Fruit fly (Drosophila melanogaster) whole organism, embryonic: Measurements from ENCODE around the gene CG31467.

Experiments
- ATbp ChIP-seq: fragments of 200-800 bp; sonication (Bioruptor generic); optimal IDR thresholded peaks from 2 replicates; lab custom pipeline; 2017; ENCODE audit warnings: missing biosample characterization, mild to moderate bottlenecking, missing genetic modification characterization, missing genetic modification reagents
- Atf-2 ChIP-seq: fragments of 200-800 bp; sonication (Bioruptor generic); optimal IDR thresholded peaks from 2 replicates; lab custom pipeline; 2016; ENCODE audit warnings: missing biosample characterization, missing genetic modification characterization
- CG10147 ChIP-seq: fragments of 200-800 bp; sonication (Bioruptor generic); optimal IDR thresholded peaks from 2 replicates; lab custom pipeline; 2019; ENCODE audit warnings: missing biosample characterization, mild to moderate bottlenecking, missing genetic modification characterization, moderate library complexity
- CG10979 ChIP-seq: fragments of 200-800 bp; sonication (Bioruptor generic); optimal IDR thresholded peaks from 2 replicates; lab custom pipeline; 2018; ENCODE audit warnings: missing biosample characterization, mild to moderate bottlenecking, missing genetic modification characterization, moderate library complexity
- CG12236 ChIP-seq: fragments of 200-800 bp; sonication (Bioruptor generic); optimal IDR thresholded peaks from 2 replicates; lab custom pipeline; 2016; ENCODE audit warnings: missing biosample characterization, missing genetic modification characterization
- CG14050 ChIP-seq: fragments of 200-800 bp; sonication (Bioruptor generic); IDR thresholded peaks from 3 replicates; pipeline ENCODE4 v1.3.6; 2022; ENCODE audit warnings: missing biosample characterization, missing genetic modification characterization
- CG1602 ChIP-seq: fragments of 200-800 bp; sonication (Bioruptor generic); optimal IDR thresholded peaks from 3 replicates; lab custom pipeline; 2016; ENCODE audit warnings: missing biosample characterization, missing genetic modification characterization
- CG17612 ChIP-seq: fragments of 200-800 bp; sonication (Bioruptor generic); IDR thresholded peaks from 2 replicates; pipeline ENCODE4 v1.3.6; 2022; ENCODE audit warnings: missing biosample characterization, missing genetic modification characterization
- CG2129 ChIP-seq: fragments of 200-800 bp; sonication (Bioruptor generic); IDR thresholded peaks from 2 replicates; pipeline ENCODE4 v1.3.6; 2022; ENCODE audit warnings: missing biosample characterization, missing genetic modification characterization; ENCODE audit not compliant: partially characterized antibody
- CG30020 ChIP-seq: fragments of 200-800 bp; optimal IDR thresholded peaks from 2 replicates; lab custom pipeline; 2019; ENCODE audit warnings: missing biosample characterization, mild to moderate bottlenecking, missing genetic modification characterization, moderate library complexity
- CG30431 ChIP-seq: fragments of 200-800 bp; sonication (Bioruptor generic); optimal IDR thresholded peaks from 2 replicates; lab custom pipeline; 2017; ENCODE audit warnings: missing biosample characterization, missing genetic modification characterization
- CG3065 ChIP-seq: fragments of 200-800 bp; sonication (Bioruptor generic); optimal IDR thresholded peaks from 2 replicates; lab custom pipeline; 2016; ENCODE audit warnings: missing biosample characterization, missing genetic modification characterization
- CG6791 ChIP-seq: fragments of 200-800 bp; sonication (Bioruptor generic); IDR thresholded peaks from 3 replicates; pipeline ENCODE4 v1.3.6; 2022; ENCODE audit warnings: missing biosample characterization, missing genetic modification characterization; ENCODE audit not compliant: partially characterized antibody
- CG7928 ChIP-seq: fragments of 200-800 bp; sonication (Bioruptor generic); optimal IDR thresholded peaks from 2 replicates; lab custom pipeline; 2017; ENCODE audit warnings: missing biosample characterization, mild to moderate bottlenecking, missing genetic modification characterization
- CG8765 ChIP-seq: fragments of 200-800 bp; sonication (Bioruptor generic); IDR thresholded peaks from 2 replicates; pipeline ENCODE4 v1.3.6; 2022; ENCODE audit warnings: missing biosample characterization, missing genetic modification characterization
- CG8944 ChIP-seq: fragments of 200-800 bp; sonication (Bioruptor generic); optimal IDR thresholded peaks from 3 replicates; lab custom pipeline; 2016; ENCODE audit warnings: missing biosample characterization, missing genetic modification characterization
- CTCF ChIP-seq: fragments of 200-800 bp; sonication (Bioruptor generic); optimal IDR thresholded peaks from 2 replicates; lab custom pipeline; 2017; ENCODE audit warnings: missing biosample characterization, mild to moderate bottlenecking, missing genetic modification characterization, moderate library complexity
- D ChIP-seq, 2 experiments: fragments of 200-800 bp in 1 of 2; fragments of >200 bp in 1 of 2; sonication (Bioruptor generic) in 1 of 2; optimal IDR thresholded peaks; 2 replicates in 1 of 2; 3 replicates in 1 of 2; lab custom pipeline; 2017; ENCODE audit warnings: mild to moderate bottlenecking in 1 of 2, missing biosample characterization in 1 of 2, missing genetic modification characterization in 1 of 2, missing genetic modification reagents in 1 of 2
- Dfd ChIP-seq, 2 experiments: fragments of >200 bp; optimal IDR thresholded peaks; 2 replicates each; lab custom pipeline; 2017; ENCODE audit warnings: missing biosample characterization in 2 of 2, missing genetic modification characterization in 2 of 2
- HLH3B ChIP-seq: fragments of 200-800 bp; sonication (Bioruptor generic); IDR thresholded peaks from 2 replicates; pipeline ENCODE4 v1.3.6; 2022; ENCODE audit warnings: missing biosample characterization, missing genetic modification characterization
- HLHmδ ChIP-seq: fragments of 200-800 bp; sonication (Bioruptor generic); optimal IDR thresholded peaks from 2 replicates; lab custom pipeline; 2018; ENCODE audit warnings: missing biosample characterization, mild to moderate bottlenecking, missing genetic modification characterization, moderate library complexity
- MTF-1 ChIP-seq: fragments of 200-800 bp; sonication (Bioruptor generic); optimal IDR thresholded peaks from 2 replicates; lab custom pipeline; 2018; ENCODE audit warnings: missing biosample characterization, mild to moderate bottlenecking, missing genetic modification characterization, borderline replicate concordance
- Med ChIP-seq: fragments of 200-800 bp; sonication (Bioruptor generic); peaks from one replicate; lab custom pipeline; 2016; ENCODE audit warnings: missing biosample characterization, missing genetic modification characterization, mild to moderate bottlenecking, inconsistent platforms, moderate library complexity
- NFAT ChIP-seq: fragments of 200-800 bp; sonication (Bioruptor generic); IDR thresholded peaks from 2 replicates; pipeline ENCODE4 v1.3.6; 2022; ENCODE audit warnings: missing biosample characterization, missing genetic modification characterization
- Oli ChIP-seq: fragments of 200-800 bp; sonication (Bioruptor generic); optimal IDR thresholded peaks from 2 replicates; lab custom pipeline; 2018; ENCODE audit warnings: missing biosample characterization, mild to moderate bottlenecking, missing genetic modification characterization, moderate library complexity
- Spps ChIP-seq: fragments of 200-800 bp; sonication (Bioruptor generic); optimal IDR thresholded peaks from 2 replicates; lab custom pipeline; 2018; ENCODE audit warnings: missing biosample characterization, mild to moderate bottlenecking, missing genetic modification characterization
- al ChIP-seq: fragments of 200-800 bp; sonication (Bioruptor generic); IDR thresholded peaks from 2 replicates; pipeline ENCODE4 v1.3.6; 2022; ENCODE audit warnings: missing biosample characterization, missing genetic modification characterization
- amos ChIP-seq: fragments of 200-800 bp; sonication (Bioruptor generic); IDR thresholded peaks from 2 replicates; pipeline ENCODE4 v1.3.6; 2022; ENCODE audit warnings: missing biosample characterization, missing genetic modification characterization; ENCODE audit not compliant: partially characterized antibody
- ash1 ChIP-seq: fragments of 200-800 bp; sonication (Bioruptor generic); optimal IDR thresholded peaks from 2 replicates; lab custom pipeline; 2018; ENCODE audit warnings: missing biosample characterization, mild to moderate bottlenecking, missing genetic modification characterization
- bab2 ChIP-seq: fragments of 200-800 bp; sonication (Bioruptor generic); optimal IDR thresholded peaks from 2 replicates; lab custom pipeline; 2016; ENCODE audit warnings: missing biosample characterization, missing genetic modification characterization
- bbx ChIP-seq: fragments of 200-800 bp; sonication (Bioruptor generic); IDR thresholded peaks from 2 replicates; pipeline ENCODE4 v1.3.6; 2022; ENCODE audit warnings: missing biosample characterization, missing genetic modification characterization; ENCODE audit not compliant: partially characterized antibody
- cg ChIP-seq: fragments of 200-800 bp; sonication (Bioruptor generic); optimal IDR thresholded peaks from 3 replicates; lab custom pipeline; 2019; ENCODE audit warnings: missing biosample characterization, mild to moderate bottlenecking, missing genetic modification characterization, moderate library complexity
- corto ChIP-seq: fragments of 200-800 bp; sonication (Bioruptor generic); optimal IDR thresholded peaks from 2 replicates; lab custom pipeline; 2016; ENCODE audit warnings: missing biosample characterization, mild to moderate bottlenecking, missing genetic modification characterization, moderate library complexity
- dm ChIP-seq: fragments of 200-800 bp; sonication (Bioruptor generic); optimal IDR thresholded peaks from 3 replicates; lab custom pipeline; 2016; ENCODE audit warnings: missing biosample characterization, missing genetic modification characterization
- eve ChIP-seq, 2 experiments: fragments of >200 bp; optimal IDR thresholded peaks; 2 replicates each; lab custom pipeline; 2017; ENCODE audit warnings: missing biosample characterization in 2 of 2, missing genetic modification characterization in 2 of 2
- exex ChIP-seq: fragments of 200-800 bp; sonication (Bioruptor generic); optimal IDR thresholded peaks from 4 replicates; lab custom pipeline; 2018; ENCODE audit warnings: missing biosample characterization, mild to moderate bottlenecking, missing genetic modification characterization, moderate library complexity
- fd96Cb ChIP-seq: fragments of 200-800 bp; sonication (Bioruptor generic); optimal IDR thresholded peaks from 2 replicates; lab custom pipeline; 2018; ENCODE audit warnings: missing biosample characterization, mild to moderate bottlenecking, missing genetic modification characterization, moderate library complexity
- ftz-f1 ChIP-seq: fragments of 200-800 bp; sonication (Bioruptor generic); optimal IDR thresholded peaks from 2 replicates; lab custom pipeline; 2016; ENCODE audit warnings: missing biosample characterization, missing genetic modification characterization
- fu2 ChIP-seq: fragments of 200-800 bp; sonication (Bioruptor generic); optimal IDR thresholded peaks from 2 replicates; lab custom pipeline; 2016; ENCODE audit warnings: missing biosample characterization, missing genetic modification characterization
- gsb-n ChIP-seq: fragments of 200-800 bp; sonication (Bioruptor generic); optimal IDR thresholded peaks from 3 replicates; lab custom pipeline; 2018; ENCODE audit warnings: missing biosample characterization, mild to moderate bottlenecking, missing genetic modification characterization
- gt ChIP-seq: fragments of 200-800 bp; sonication (Bioruptor generic); IDR thresholded peaks from 2 replicates; pipeline ENCODE4 v1.3.6; 2022; ENCODE audit warnings: missing biosample characterization, missing genetic modification characterization
- inv ChIP-seq: fragments of 200-800 bp; sonication (Bioruptor generic); IDR thresholded peaks from 2 replicates; pipeline ENCODE4 v1.3.6; 2022; ENCODE audit warnings: missing biosample characterization, missing genetic modification characterization; ENCODE audit not compliant: partially characterized antibody
- kah ChIP-seq: fragments of 200-800 bp; sonication (Bioruptor generic); optimal IDR thresholded peaks from 2 replicates; lab custom pipeline; 2018; ENCODE audit warnings: missing biosample characterization, mild to moderate bottlenecking, missing genetic modification characterization
- maf-S ChIP-seq: fragments of 200-800 bp; sonication (Bioruptor generic); optimal IDR thresholded peaks from 2 replicates; lab custom pipeline; 2016; ENCODE audit warnings: missing biosample characterization, missing genetic modification characterization
- nmo ChIP-seq: fragments of 200-800 bp; sonication (Bioruptor generic); optimal IDR thresholded peaks from 2 replicates; lab custom pipeline; 2018; ENCODE audit warnings: missing biosample characterization, mild to moderate bottlenecking, missing genetic modification characterization, moderate library complexity
- org-1 ChIP-seq: fragments of 200-800 bp; sonication (Bioruptor generic); optimal IDR thresholded peaks from 2 replicates; lab custom pipeline; 2017; ENCODE audit warnings: missing biosample characterization, missing genetic modification characterization
- scrt ChIP-seq: fragments of 200-800 bp; sonication (Bioruptor generic); optimal IDR thresholded peaks from 2 replicates; lab custom pipeline; 2018; ENCODE audit warnings: missing biosample characterization, mild to moderate bottlenecking, missing genetic modification characterization, moderate library complexity
- seq ChIP-seq: fragments of 200-800 bp; sonication (Bioruptor generic); IDR thresholded peaks from 2 replicates; pipeline ENCODE4 v1.3.6; 2022; ENCODE audit warnings: missing biosample characterization, missing genetic modification characterization
- sob ChIP-seq: fragments of 200-800 bp; sonication (Bioruptor generic); IDR thresholded peaks from 2 replicates; pipeline ENCODE4 v1.3.6; 2022; ENCODE audit warnings: missing biosample characterization, missing genetic modification characterization
- stc ChIP-seq: fragments of 200-800 bp; sonication (Bioruptor generic); IDR thresholded peaks from 2 replicates; pipeline ENCODE4 v1.3.6; 2022; ENCODE audit warnings: missing biosample characterization, missing genetic modification characterization
- vnd ChIP-seq: fragments of 200-800 bp; sonication (Bioruptor generic); IDR thresholded peaks from 3 replicates; pipeline ENCODE4 v1.3.6; 2022; ENCODE audit warnings: missing biosample characterization, missing genetic modification characterization; ENCODE audit not compliant: partially characterized antibody
- wdn ChIP-seq: fragments of 200-800 bp; sonication (Bioruptor generic); IDR thresholded peaks from 2 replicates; pipeline ENCODE4 v1.3.6; 2022; ENCODE audit warnings: missing biosample characterization, missing genetic modification characterization

CG31467 gene

dm6 chr3R:10681682-10681962, 25.0 kb downstream of the CG31467 start (continued):
- no peak for TF ChIP-seq scrt (GFP tag; lab: Kevin White, UChicago)
- TF ChIP-seq CG10147 (GFP tag; lab: Kevin White, UChicago), result no peak
- TF ChIP-seq CG17612 (GFP tag; lab: Robert Waterston, UW), result 0 out of 2 replicates have a peak, but pooled peaks have one; percentile 10
- TF ChIP-seq CG3065, result no peak
- TF ChIP-seq al, result peak; percentile 42; the same call in 1 of the 2 replicates
- TF ChIP-seq inv (GFP tag; lab: Robert Waterston, UW), result no peak
- peak; percentile 73 for TF ChIP-seq HLH3B (GFP tag; lab: Robert Waterston, UW)
- TF ChIP-seq Oli (tag; lab: Kevin White, UChicago), result peak; percentile 10
- TF ChIP-seq nmo (GFP tag; lab: Kevin White, UChicago), result no peak
- no peak for TF ChIP-seq CG6791 (GFP tag; lab: Robert Waterston, UW)
- TF ChIP-seq CG30431 (GFP tag; lab: Kevin White, UChicago), result peak; percentile 62
- no peak for TF ChIP-seq fu2 (GFP tag; lab: Kevin White, UChicago)
- TF ChIP-seq ATbp (GFP tag; lab: Kevin White, UChicago), result peak; percentile 30
- no peak for TF ChIP-seq dm (GFP tag; lab: Kevin White, UChicago)
- TF ChIP-seq CG7928 (GFP tag; lab: Kevin White, UChicago), result no peak
- no peak for TF ChIP-seq bab2
- TF ChIP-seq stc (GFP tag; lab: Robert Waterston, UW), result peak; percentile 76
- no peak for TF ChIP-seq Dfd (GFP tag; optimal IDR thresholded peaks at IDR 0.05; lab: Kevin White, UChicago)
- TF ChIP-seq bbx, result no peak
- TF ChIP-seq CG8765 (GFP tag; lab: Robert Waterston, UW), result no peak
- no peak for TF ChIP-seq kah
- TF ChIP-seq cg, result no peak
- no peak for TF ChIP-seq amos (GFP tag; lab: Robert Waterston, UW)
- TF ChIP-seq CG1602 (GFP tag; lab: Kevin White, UChicago), result no peak
- peak; percentile 48 for TF ChIP-seq NFAT (GFP tag; lab: Robert Waterston, UW)
- peak; percentile 74 for TF ChIP-seq Med (GFP tag; lab: Kevin White, UChicago)
- no peak for TF ChIP-seq gsb-n (tag; lab: Kevin White, UChicago)
- no peak for TF ChIP-seq CG12236
- TF ChIP-seq CTCF (GFP tag; lab: Kevin White, UChicago), result no peak
- TF ChIP-seq corto (GFP tag; lab: Kevin White, UChicago), result no peak
- no peak for TF ChIP-seq exex
- no peak for TF ChIP-seq CG30020 (tag; lab: Kevin White, UChicago)
- peak; percentile 49 for TF ChIP-seq Spps
- no peak for TF ChIP-seq ash1 (GFP tag; lab: Kevin White, UChicago)
- TF ChIP-seq CG2129 (GFP tag; lab: Robert Waterston, UW), result no peak
- peak; percentile 56 for TF ChIP-seq sob (GFP tag; lab: Robert Waterston, UW)
- no peak for TF ChIP-seq gt (GFP tag; lab: Robert Waterston, UW)
- TF ChIP-seq maf-S (GFP tag; lab: Kevin White, UChicago), result no peak
- peak; percentile 11 for TF ChIP-seq MTF-1 (GFP tag; lab: Kevin White, UChicago)
- TF ChIP-seq Atf-2 (GFP tag; lab: Kevin White, UChicago), result no peak
- TF ChIP-seq D (optimal IDR thresholded peaks at IDR 0.05; lab: Kevin White, UChicago), result no peak
- TF ChIP-seq D (GFP tag; optimal IDR thresholded peaks at IDR 0.05; lab: Kevin White, UChicago), result no peak
- no peak for TF ChIP-seq eve (GFP tag; optimal IDR thresholded peaks at IDR 0.05; lab: Kevin White, UChicago)
- TF ChIP-seq CG14050 (GFP tag; lab: Robert Waterston, UW), result 0 out of 3 replicates have a peak, but pooled peaks have one; percentile 45
- TF ChIP-seq CG8944 (GFP tag; lab: Kevin White, UChicago), result no peak
- no peak for TF ChIP-seq org-1 (GFP tag; lab: Kevin White, UChicago)
- no peak for TF ChIP-seq ftz-f1 (GFP tag; lab: Kevin White, UChicago)
- no peak for TF ChIP-seq HLHmδ (GFP tag; lab: Kevin White, UChicago)
- peak; percentile 70 for TF ChIP-seq seq (GFP tag; lab: Robert Waterston, UW)
- TF ChIP-seq fd96Cb (tag; lab: Kevin White, UChicago), result peak; percentile 48
- TF ChIP-seq CG10979 (tag; lab: Kevin White, UChicago), result peak; percentile 29
- peak; percentile 11; the same call in 1 of the 2 replicates for TF ChIP-seq wdn (GFP tag; lab: Robert Waterston, UW)
- TF ChIP-seq vnd (GFP tag; lab: Robert Waterston, UW), result no peak
